Fruit fly (Drosophila melanogaster) whole organism: ENCODE measurements around the gene mio.

Experiments
- CG8478 ChIP-seq: fragments of >200 bp; optimal IDR thresholded peaks from 2 replicates; lab custom pipeline; 2018; ENCODE audit warnings: inconsistent platforms
- Dll ChIP-seq: fragments of >200 bp; optimal IDR thresholded peaks from 2 replicates; lab custom pipeline; 2017
- pan ChIP-seq: fragments of >200 bp; optimal IDR thresholded peaks from 2 replicates; lab custom pipeline; 2017
- psq ChIP-seq: fragments of >200 bp; optimal IDR thresholded peaks from 2 replicates; lab custom pipeline; 2017
- usp ChIP-seq: fragments of >200 bp; optimal IDR thresholded peaks from 2 replicates; lab custom pipeline; 2017; ENCODE audit warnings: missing biosample characterization, missing genetic modification characterization, mixed read lengths

DNA sequence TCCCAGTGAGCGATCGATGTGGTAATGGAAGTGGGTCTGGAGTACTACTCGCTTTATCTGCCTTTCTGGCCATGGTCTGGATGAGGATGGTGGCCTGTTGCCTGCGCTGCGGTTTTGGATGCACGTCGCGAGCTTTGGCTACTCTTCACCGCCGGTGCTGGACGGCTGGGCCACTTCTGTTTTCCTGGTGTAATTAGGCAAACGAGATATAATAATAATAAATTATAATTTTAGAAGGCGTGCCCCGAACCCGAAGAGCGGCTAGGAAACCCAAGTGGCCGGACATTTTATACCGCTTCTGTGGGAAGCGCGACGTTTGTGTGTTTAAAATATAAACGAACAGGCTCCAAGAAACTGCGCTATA is 17.7 kb upstream of the mio start:
- TF ChIP-seq pan (lab: Kevin White, UChicago): no peak
- no peak for TF ChIP-seq psq (lab: Kevin White, UChicago)
- TF ChIP-seq CG8478: no peak
- no peak for TF ChIP-seq Dll (lab: Kevin White, UChicago)
- no peak for TF ChIP-seq usp (GFP tag; lab: Kevin White, UChicago)
